Worm (Caenorhabditis elegans) whole organism, early embryonic: Measurements from ENCODE around the gene F46C3.2.

Experiments
- B0310.2 ChIP-seq: sonication (generic microtip); optimal IDR thresholded peaks from 2 replicates; lab custom pipeline; 2016; ENCODE audit warnings: mild to moderate bottlenecking, missing genetic modification characterization, missing compliant biosample characterization
- aly-1 ChIP-seq: sonication (generic microtip); optimal IDR thresholded peaks from 2 replicates; lab custom pipeline; 2016; ENCODE audit warnings: missing genetic modification characterization, missing compliant biosample characterization
- ama-1 ChIP-seq: fragments of 150-350 bp; optimal IDR thresholded peaks from 2 replicates; lab custom pipeline; 2014
- ceh-36 ChIP-seq: sonication (generic microtip); optimal IDR thresholded peaks from 2 replicates; lab custom pipeline; 2016; ENCODE audit warnings: missing genetic modification characterization, inconsistent platforms, missing compliant biosample characterization
- ets-7 ChIP-seq: sonication (generic microtip); optimal IDR thresholded peaks from 2 replicates; lab custom pipeline; 2016; ENCODE audit warnings: missing genotype, missing genetic modification characterization, missing compliant biosample characterization

DNA sequence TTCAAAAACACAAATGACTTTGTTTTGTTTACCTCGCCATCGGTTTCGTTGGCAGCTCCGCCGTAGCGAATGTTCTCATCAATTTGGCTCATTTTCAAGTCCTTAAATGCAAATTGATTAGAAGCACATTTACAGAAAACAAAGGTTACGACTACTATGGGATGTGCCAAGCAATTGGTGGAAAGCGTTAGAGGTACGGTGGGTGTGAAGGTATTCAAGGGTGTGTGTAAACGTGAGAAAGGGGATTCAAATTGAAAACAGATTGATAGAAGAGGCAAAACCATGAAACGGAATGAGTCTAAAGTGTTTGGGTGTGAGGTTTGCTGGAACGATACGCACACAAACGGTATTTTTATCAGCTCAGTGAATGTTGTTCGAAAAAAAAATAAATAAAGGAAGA is 41.2 kb downstream of the F46C3.2 start, which contains the start of gene tni-1:
- no peak for TF ChIP-seq B0310.2 (tag; lab: Kevin White, UChicago)
- no peak for TF ChIP-seq ets-7 (tag; lab: Kevin White, UChicago)
- no peak for TF ChIP-seq aly-1 (tag; lab: Kevin White, UChicago)
- TF ChIP-seq ama-1, result no peak
- no peak for TF ChIP-seq ceh-36 (tag; lab: Kevin White, UChicago)
